Worm (Caenorhabditis elegans) whole organism, mixed stage, embryonic: Measurements from ENCODE around the gene vha-7.
"Not testable (repeated sequence)": the region's sequence is repeated elsewhere in the genome, so short reads cannot be mapped to it uniquely, and the experiment has no call there.

Experiments used
- M03D4.4 ChIP-seq: sonication (generic microtip); optimal IDR thresholded peaks from 2 replicates; lab custom pipeline; 2017; ENCODE audit warnings: mild to moderate bottlenecking, missing genetic modification characterization, missing compliant biosample characterization
- bed-3 ChIP-seq: fragments of 200-800 bp; sonication (Bioruptor generic); optimal IDR thresholded peaks from 3 replicates; lab custom pipeline; 2018; ENCODE audit warnings: mild to moderate bottlenecking, missing genetic modification characterization, moderate library complexity, missing compliant biosample characterization
- blmp-1 ChIP-seq: fragments of 150-350 bp; optimal IDR thresholded peaks from 2 replicates; lab custom pipeline; 2014; ENCODE audit warnings: missing biosample characterization, missing genetic modification characterization
- ceh-39 ChIP-seq: fragments of 150-350 bp; optimal IDR thresholded peaks from 2 replicates; lab custom pipeline; 2014; ENCODE audit warnings: missing biosample characterization, missing genetic modification characterization
- ceh-83 ChIP-seq: fragments of 200-800 bp; sonication (Bioruptor generic); optimal IDR thresholded peaks from 2 replicates; lab custom pipeline; 2018; ENCODE audit warnings: mild to moderate bottlenecking, missing genetic modification characterization, missing compliant biosample characterization
- ces-1 ChIP-seq: fragments of 150-350 bp; optimal IDR thresholded peaks from 2 replicates; lab custom pipeline; 2014; ENCODE audit warnings: missing biosample characterization, missing genetic modification reagents, missing genetic modification characterization
- cnd-1 ChIP-seq: fragments of 200-800 bp; sonication (Bioruptor generic); optimal IDR thresholded peaks from 2 replicates; lab custom pipeline; 2018; ENCODE audit warnings: mild to moderate bottlenecking, missing genetic modification characterization, missing compliant biosample characterization
- elt-3 ChIP-seq: fragments of 150-350 bp; optimal IDR thresholded peaks from 2 replicates; lab custom pipeline; 2014; ENCODE audit warnings: missing biosample characterization, missing genetic modification characterization
- ham-2 ChIP-seq: fragments of 200-800 bp; sonication (Bioruptor generic); optimal IDR thresholded peaks from 2 replicates; lab custom pipeline; 2018; ENCODE audit warnings: mild to moderate bottlenecking, missing genetic modification characterization, missing compliant biosample characterization
- hlh-1 ChIP-seq: fragments of 150-350 bp; optimal IDR thresholded peaks from 2 replicates; lab custom pipeline; 2014; ENCODE audit warnings: missing biosample characterization, missing genetic modification reagents, missing genetic modification characterization
- lin-32 ChIP-seq: fragments of 200-800 bp; sonication (Bioruptor generic); optimal IDR thresholded peaks from 2 replicates; lab custom pipeline; 2018; ENCODE audit warnings: mild to moderate bottlenecking, missing genetic modification characterization, missing compliant biosample characterization
- lsy-2 ChIP-seq: fragments of 150-350 bp; optimal IDR thresholded peaks from 2 replicates; lab custom pipeline; 2014; ENCODE audit warnings: missing biosample characterization, missing genetic modification characterization
- mab-5 ChIP-seq: fragments of 150-350 bp; optimal IDR thresholded peaks from 2 replicates; lab custom pipeline; 2014; ENCODE audit warnings: missing biosample characterization, missing genetic modification characterization
- mep-1 ChIP-seq: fragments of 150-350 bp; optimal IDR thresholded peaks from 2 replicates; lab custom pipeline; 2017; ENCODE audit warnings: missing biosample characterization, missing genetic modification reagents, missing genetic modification characterization, inconsistent platforms
- nhr-12 ChIP-seq: fragments of 150-350 bp; optimal IDR thresholded peaks from 2 replicates; lab custom pipeline; 2014; ENCODE audit warnings: missing biosample characterization, missing genetic modification characterization
- nhr-2 ChIP-seq: fragments of 150-350 bp; optimal IDR thresholded peaks from 2 replicates; lab custom pipeline; 2014; ENCODE audit warnings: missing biosample characterization, missing genetic modification characterization
- nhr-237 ChIP-seq: fragments of 150-350 bp; optimal IDR thresholded peaks from 2 replicates; lab custom pipeline; 2014; ENCODE audit warnings: missing biosample characterization, missing genetic modification characterization
- nhr-28 ChIP-seq: fragments of 150-350 bp; optimal IDR thresholded peaks from 2 replicates; lab custom pipeline; 2014; ENCODE audit warnings: missing biosample characterization, missing genetic modification characterization
- nhr-76 ChIP-seq: sonication (generic microtip); optimal IDR thresholded peaks from 2 replicates; lab custom pipeline; 2017; ENCODE audit warnings: missing biosample characterization, missing genetic modification characterization
- pha-4 ChIP-seq: fragments of 150-350 bp; optimal IDR thresholded peaks from 2 replicates; lab custom pipeline; 2018; ENCODE audit warnings: missing biosample characterization, missing genetic modification reagents, missing genetic modification characterization
- snpc-4 ChIP-seq: fragments of 150-350 bp; optimal IDR thresholded peaks from 2 replicates; lab custom pipeline; 2014; ENCODE audit warnings: missing biosample characterization, missing genetic modification characterization
- sptf-1 ChIP-seq: sonication (generic microtip); optimal IDR thresholded peaks from 2 replicates; lab custom pipeline; 2017; ENCODE audit warnings: mild to moderate bottlenecking, missing genetic modification characterization, moderate library complexity, missing compliant biosample characterization
- tbx-8 ChIP-seq: fragments of 200-800 bp; sonication (Bioruptor generic); optimal IDR thresholded peaks from 2 replicates; lab custom pipeline; 2018; ENCODE audit warnings: mild to moderate bottlenecking, missing genetic modification characterization, moderate library complexity, missing compliant biosample characterization
- unc-39 ChIP-seq: fragments of 150-350 bp; optimal IDR thresholded peaks from 2 replicates; lab custom pipeline; 2014; ENCODE audit warnings: missing biosample characterization, missing genetic modification characterization
- unc-62 ChIP-seq: fragments of 150-350 bp; optimal IDR thresholded peaks from 2 replicates; lab custom pipeline; 2014; ENCODE audit warnings: missing biosample characterization, missing genetic modification reagents, missing genetic modification characterization
- zip-8 ChIP-seq: fragments of 150-350 bp; optimal IDR thresholded peaks from 2 replicates; lab custom pipeline; 2014; ENCODE audit warnings: missing biosample characterization, missing genetic modification characterization
- ztf-11 ChIP-seq: fragments of 150-350 bp; optimal IDR thresholded peaks from 2 replicates; lab custom pipeline; 2014; ENCODE audit warnings: missing biosample characterization, missing genetic modification characterization

The vha-7 gene

DNA sequence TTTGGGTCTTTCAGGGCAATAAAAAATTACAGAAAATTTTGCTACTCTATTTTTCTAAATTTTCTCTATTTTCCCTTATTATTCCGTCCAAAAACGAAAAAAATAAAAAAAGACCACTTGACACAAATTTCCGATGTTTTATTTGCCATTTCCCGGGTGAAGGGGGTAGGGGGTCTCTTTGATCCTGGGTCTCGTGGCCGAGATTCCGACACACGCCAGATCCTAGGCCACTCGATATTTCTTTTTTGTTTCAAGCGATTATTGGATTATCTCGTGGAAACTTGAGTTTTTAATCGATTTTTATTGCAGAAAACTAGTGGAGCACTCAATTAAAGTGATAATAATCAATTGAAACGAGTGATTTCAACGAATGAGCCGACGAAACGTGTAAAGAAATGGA is 12.8 kb downstream of the vha-7 start, which contains the start of the genes wdfy-3 and C26H9A.4:
TSS of gene wdfy-3 (plus strand) at position 308 of the 400 bp plus-strand sequence.
TSS of gene C26H9A.4 (plus strand) at position 317 of the 400 bp plus-strand sequence.
- TF ChIP-seq ces-1 (GFP tag; lab: Kevin White, UChicago) = peak; percentile 39
- TF ChIP-seq snpc-4 (tag; lab: Kevin White, UChicago) = no peak
- no peak for TF ChIP-seq mep-1 (tag; lab: Kevin White, UChicago)
- TF ChIP-seq lsy-2 (tag; lab: Kevin White, UChicago) = peak; percentile 19
- TF ChIP-seq, all 35 proteins: peak for 2

DNA sequence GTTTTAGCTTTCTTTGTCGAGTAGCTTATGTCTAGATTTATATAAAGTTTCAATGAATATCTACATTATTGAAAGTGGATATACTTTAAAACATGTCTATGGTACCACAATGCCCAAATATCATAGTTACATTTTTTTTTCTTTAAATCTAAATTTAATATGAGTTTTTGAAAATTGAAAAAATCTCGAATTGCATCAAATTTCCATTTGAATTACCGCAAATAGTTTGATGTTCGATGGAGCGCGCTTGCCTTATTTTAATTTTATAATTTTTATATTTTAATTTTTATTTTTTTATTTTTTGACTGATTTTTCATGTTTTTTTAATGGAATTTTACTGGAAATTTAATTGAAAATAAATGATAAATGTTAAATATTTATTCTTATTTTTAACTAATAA is 34.4 kb downstream of the vha-7 start, which contains the start of gene T23B5.4:
TSS of gene T23B5.4 (plus strand) at position 301 of the 400 bp plus-strand sequence.
- no peak for TF ChIP-seq nhr-28 (tag; lab: Kevin White, UChicago)
- TF ChIP-seq snpc-4 (tag; lab: Kevin White, UChicago) = no peak
- TF ChIP-seq bed-3 = no peak
- no peak for TF ChIP-seq M03D4.4 (tag; lab: Kevin White, UChicago)
- TF ChIP-seq cnd-1 = no peak
- TF ChIP-seq pha-4 (tag; lab: Kevin White, UChicago) = no peak
- TF ChIP-seq ham-2 (GFP tag; lab: Kevin White, UChicago) = no peak

DNA sequence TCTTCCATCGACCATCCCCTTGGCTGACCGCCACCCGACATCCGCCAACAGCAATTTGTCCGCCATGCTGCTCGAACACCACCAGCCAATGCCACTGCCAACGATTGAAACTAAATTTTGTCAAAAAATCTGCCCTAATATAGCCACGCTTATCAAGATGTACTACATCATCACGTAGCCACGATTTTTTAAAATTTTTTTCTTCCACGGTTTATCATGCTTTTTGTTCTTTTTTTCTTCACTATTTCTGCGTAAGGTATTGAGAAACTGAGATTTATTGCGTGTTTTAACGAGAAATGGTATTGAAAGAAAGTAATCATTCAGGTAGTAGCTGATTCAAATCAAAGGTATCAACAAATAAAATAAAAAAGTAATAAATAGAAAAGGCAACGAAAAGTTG is 36.9 kb downstream of the vha-7 start, which contains the start of gene T23B5.6:
TSS of gene T23B5.6 (minus strand) at position 101 of the 400 bp plus-strand sequence.
- TF ChIP-seq ztf-11 (tag; lab: Kevin White, UChicago); sptf-1 (tag; lab: Kevin White, UChicago); cnd-1: not testable (repeated sequence)

DNA sequence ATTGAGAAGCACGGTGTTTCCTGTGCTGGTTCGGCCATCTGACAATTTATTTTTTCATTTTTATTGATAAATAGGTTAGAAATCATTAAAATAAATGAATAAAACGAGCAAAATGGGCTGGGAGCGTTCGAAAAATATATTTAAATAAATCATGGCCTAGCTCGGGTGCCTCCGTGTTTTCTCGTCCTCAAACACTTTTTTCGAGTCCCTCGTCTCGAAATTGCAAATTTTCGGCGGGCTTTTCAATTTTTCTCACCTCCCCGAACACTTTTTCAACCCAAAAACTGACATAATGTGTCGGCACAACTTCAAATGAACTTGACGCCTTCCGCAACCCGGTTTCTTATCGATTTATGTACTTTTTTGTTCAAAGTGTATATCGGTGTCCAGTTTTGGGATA is 44.1 kb downstream of the vha-7 start, which contains the start of gene prmt-9:
TSS of gene prmt-9 (minus strand) at position 38 of the 400 bp plus-strand sequence.
- TF ChIP-seq mep-1 (tag; lab: Kevin White, UChicago) = no peak
- TF ChIP-seq mab-5 = no peak
- TF ChIP-seq elt-3 (tag; lab: Kevin White, UChicago) = no peak
- TF ChIP-seq sptf-1 (tag; lab: Kevin White, UChicago) = no peak
- no peak for TF ChIP-seq unc-62 (GFP tag; lab: Kevin White, UChicago)
- TF ChIP-seq tbx-8 (GFP tag; lab: Kevin White, UChicago) = no peak

DNA sequence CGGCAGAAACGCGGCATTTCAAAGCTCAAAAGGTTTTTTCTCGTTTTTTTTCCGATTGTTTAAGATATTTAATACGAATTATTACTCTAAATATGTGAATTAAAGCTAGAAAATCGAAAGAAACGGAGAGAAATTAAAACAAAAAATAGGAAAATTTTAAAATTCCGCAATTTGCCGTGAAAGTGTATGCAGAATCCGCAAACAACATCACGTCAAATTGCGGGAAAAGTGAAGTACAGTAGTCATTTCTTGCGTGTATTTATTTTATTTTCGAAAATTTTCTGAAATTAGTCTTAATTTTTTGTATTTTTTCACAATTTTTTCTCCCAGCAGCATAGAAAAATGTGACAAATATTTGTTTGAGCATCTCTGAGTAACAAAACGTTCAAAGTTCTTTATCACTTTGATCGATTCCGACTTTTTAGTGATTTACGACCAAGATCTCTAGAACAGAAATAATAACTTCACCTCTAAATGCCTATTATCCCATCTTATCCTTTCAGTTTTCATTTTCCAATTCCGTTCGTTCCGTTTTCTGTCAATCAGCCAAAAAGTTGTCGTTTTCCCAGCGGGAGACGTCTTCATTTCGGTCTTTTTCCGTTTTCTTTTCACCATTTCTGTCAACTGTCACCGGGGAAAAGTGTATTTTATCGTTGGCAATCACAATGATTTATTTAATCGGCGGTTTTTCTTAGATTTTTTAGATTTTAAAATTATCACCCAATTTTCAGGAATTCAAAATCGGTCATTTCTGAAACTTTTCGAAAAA is 44.7 kb downstream of the vha-7 start:
- peak; percentile 5 for TF ChIP-seq blmp-1
- no peak for TF ChIP-seq sptf-1 (tag; lab: Kevin White, UChicago)

DNA sequence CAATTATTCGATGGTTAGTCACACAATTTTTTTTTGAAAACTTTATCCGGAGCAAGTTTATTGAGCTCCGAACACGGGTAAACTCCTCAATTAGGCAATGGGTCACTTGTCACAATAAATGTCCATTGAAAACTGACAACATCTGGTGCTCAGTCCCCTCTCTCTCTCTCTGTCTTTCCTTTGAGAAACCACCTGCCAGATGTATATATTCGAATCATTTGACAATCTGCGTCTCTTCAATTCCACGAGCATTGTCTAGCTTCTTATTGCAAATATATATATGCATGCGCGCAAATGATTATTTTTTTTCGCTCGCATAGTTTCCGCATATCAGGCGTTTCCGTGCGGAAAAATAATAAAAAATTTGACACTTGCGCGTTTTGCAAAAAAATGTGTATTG is 45.6 kb downstream of the vha-7 start:
- TF ChIP-seq hlh-1 (tag; lab: Kevin White, UChicago) = peak; percentile 58
- peak; percentile 46 for TF ChIP-seq nhr-2 (tag; lab: Kevin White, UChicago)
- peak; percentile 30 for TF ChIP-seq mep-1 (tag; lab: Kevin White, UChicago)
- no peak for TF ChIP-seq nhr-76 (tag; lab: Kevin White, UChicago)
- peak; percentile 70 for TF ChIP-seq unc-62 (GFP tag; lab: Kevin White, UChicago)
- peak; percentile 20 for TF ChIP-seq ces-1 (GFP tag; lab: Kevin White, UChicago)
- TF ChIP-seq pha-4 (tag; lab: Kevin White, UChicago) = no peak
- peak; percentile 75 for TF ChIP-seq lin-32 (GFP tag; lab: Kevin White, UChicago)
- peak; percentile 85 for TF ChIP-seq cnd-1
- TF ChIP-seq, all 35 proteins: peak for 7

DNA sequence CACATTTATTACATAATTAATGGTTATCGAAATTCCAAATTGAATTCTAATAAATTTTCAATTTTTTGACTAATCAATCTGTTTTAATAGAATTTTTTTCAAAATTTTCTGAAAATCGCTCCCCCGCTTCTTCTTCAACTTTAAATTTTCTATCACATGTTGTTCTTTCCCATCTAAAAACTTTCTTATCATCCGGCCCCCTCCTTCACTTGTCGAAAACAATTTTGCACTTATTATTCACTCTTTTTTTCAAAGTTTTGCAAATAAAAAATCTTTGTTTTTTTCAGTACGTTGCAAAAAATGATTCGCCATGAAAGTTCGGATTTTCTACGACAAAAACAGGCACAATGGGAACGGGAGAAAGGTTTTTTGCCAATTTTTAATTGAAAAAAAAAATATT is 48.1 kb downstream of the vha-7 start, which contains the start of gene T23B5.3:
TSS of gene T23B5.3 (plus strand) at position 301 of the 400 bp plus-strand sequence.
- TF ChIP-seq zip-8 (tag; lab: Kevin White, UChicago) (no peak), sptf-1 (tag; lab: Kevin White, UChicago) (no peak), pha-4 (tag; lab: Kevin White, UChicago) (no peak), lin-32 (GFP tag; lab: Kevin White, UChicago) (no peak), ceh-39 (no peak), nhr-12 (no peak), ces-1 (GFP tag; lab: Kevin White, UChicago) (no peak), nhr-2 (tag; lab: Kevin White, UChicago) (no peak), unc-39 (tag; lab: Kevin White, UChicago) (no peak), nhr-237 (tag; lab: Kevin White, UChicago) (no peak), bed-3 (no peak), ham-2 (GFP tag; lab: Kevin White, UChicago) (no peak), cnd-1 (no peak), ceh-83 (no peak), lsy-2 (tag; lab: Kevin White, UChicago) (no peak)
